Fruit fly (Drosophila melanogaster) whole organism, embryonic: ENCODE results near the gene wisp.
A peak's percentile ranks its signal among the peaks of the same experiment; 100 is the strongest.

Source experiments
- BEAF-32 ChIP-seq: fragments of 200-800 bp; sonication (Bioruptor generic); optimal IDR thresholded peaks from 3 replicates; lab custom pipeline; 2017; ENCODE audit warnings: missing biosample characterization, missing genetic modification characterization, mild to moderate bottlenecking, moderate library complexity, missing genetic modification reagents
- CG10267 ChIP-seq: fragments of 200-800 bp; sonication (Bioruptor generic); optimal IDR thresholded peaks from 2 replicates; lab custom pipeline; 2018; ENCODE audit warnings: missing biosample characterization, mild to moderate bottlenecking, missing genetic modification characterization, moderate library complexity
- CG10274 ChIP-seq: fragments of 200-800 bp; sonication (Bioruptor generic); optimal IDR thresholded peaks from 3 replicates; lab custom pipeline; 2017; ENCODE audit warnings: missing biosample characterization, mild to moderate bottlenecking, missing genetic modification characterization
- CG10565 ChIP-seq: fragments of 200-800 bp; sonication (Bioruptor generic); optimal IDR thresholded peaks from 3 replicates; lab custom pipeline; 2016; ENCODE audit warnings: missing biosample characterization, mild to moderate bottlenecking, missing genetic modification characterization
- CG13287 ChIP-seq: fragments of 200-800 bp; sonication (Bioruptor generic); IDR thresholded peaks from 2 replicates; pipeline ENCODE4 v1.3.6; 2022; ENCODE audit warnings: missing biosample characterization, missing genetic modification characterization; ENCODE audit not compliant: partially characterized antibody
- CG2712 ChIP-seq: fragments of 200-800 bp; optimal IDR thresholded peaks from 3 replicates; lab custom pipeline; 2019; ENCODE audit warnings: missing biosample characterization, mild to moderate bottlenecking, missing genetic modification characterization, moderate library complexity
- CG30020 ChIP-seq: fragments of 200-800 bp; optimal IDR thresholded peaks from 2 replicates; lab custom pipeline; 2019; ENCODE audit warnings: missing biosample characterization, mild to moderate bottlenecking, missing genetic modification characterization, moderate library complexity
- CG31365 ChIP-seq: fragments of 200-800 bp; sonication (Bioruptor generic); optimal IDR thresholded peaks from 2 replicates; lab custom pipeline; 2018; ENCODE audit warnings: missing biosample characterization, mild to moderate bottlenecking, missing genetic modification characterization
- CG32772 ChIP-seq: fragments of 200-800 bp; sonication (Bioruptor generic); IDR thresholded peaks from 2 replicates; pipeline ENCODE4 v1.3.6; 2022; ENCODE audit warnings: missing biosample characterization, missing genetic modification characterization
- CG3726 ChIP-seq: fragments of 200-800 bp; sonication (Bioruptor generic); IDR thresholded peaks from 3 replicates; pipeline ENCODE4, ENCODE4 v1.3.6; 2022; ENCODE audit warnings: missing biosample characterization, missing genetic modification characterization
- CG4360 ChIP-seq: fragments of 200-800 bp; sonication (Bioruptor generic); IDR thresholded peaks from 2 replicates; pipeline ENCODE4 v1.3.6; 2022; ENCODE audit warnings: missing biosample characterization, missing genetic modification characterization
- CG5180 ChIP-seq: fragments of 200-800 bp; sonication (Bioruptor generic); optimal IDR thresholded peaks from 3 replicates; lab custom pipeline; 2017; ENCODE audit warnings: missing biosample characterization, missing genetic modification characterization, mild to moderate bottlenecking, moderate library complexity, missing genetic modification reagents
- CG8281 ChIP-seq: fragments of 200-800 bp; sonication (Bioruptor generic); optimal IDR thresholded peaks from 2 replicates; lab custom pipeline; 2018; ENCODE audit warnings: missing biosample characterization, mild to moderate bottlenecking, missing genetic modification characterization, moderate library complexity
- Dad ChIP-seq: fragments of 200-800 bp; sonication (Bioruptor generic); optimal IDR thresholded peaks from 3 replicates; lab custom pipeline; 2016; ENCODE audit warnings: missing biosample characterization, missing genetic modification characterization
- Dll ChIP-seq: fragments of 200-800 bp; sonication (Bioruptor generic); IDR thresholded peaks from 4 replicates; pipeline ENCODE4 v1.3.6; 2022; ENCODE audit warnings: missing biosample characterization, missing genetic modification characterization; ENCODE audit not compliant: partially characterized antibody
- Dp ChIP-seq: fragments of 200-800 bp; sonication (Bioruptor generic); optimal IDR thresholded peaks from 2 replicates; lab custom pipeline; 2018; ENCODE audit warnings: missing biosample characterization, mild to moderate bottlenecking, missing genetic modification characterization, moderate library complexity
- Dref ChIP-seq: fragments of 200-800 bp; sonication (Bioruptor generic); IDR thresholded peaks from 2 replicates; pipeline ENCODE4 v1.3.6; 2022; ENCODE audit warnings: missing biosample characterization, missing genetic modification characterization
- E2f2 ChIP-seq: fragments of 200-800 bp; sonication (Bioruptor generic); IDR thresholded peaks from 2 replicates; pipeline ENCODE4 v1.3.6; 2022; ENCODE audit warnings: missing biosample characterization, missing genetic modification characterization
- Hr51 ChIP-seq, 2 experiments: fragments of 200-800 bp; sonication (Bioruptor generic); optimal IDR thresholded peaks; 2 replicates in 1 of 2; 3 replicates in 1 of 2; lab custom pipeline; 2016 to 2018; ENCODE audit warnings: missing biosample characterization in 2 of 2, missing genetic modification characterization in 2 of 2, mild to moderate bottlenecking in 1 of 2, moderate library complexity in 1 of 2
- Hsf ChIP-seq: fragments of 200-800 bp; sonication (Bioruptor generic); optimal IDR thresholded peaks from 3 replicates; lab custom pipeline; 2016; ENCODE audit warnings: missing biosample characterization, missing genetic modification characterization
- Lhr ChIP-seq: fragments of 200-800 bp; sonication (Bioruptor generic); optimal IDR thresholded peaks from 3 replicates; lab custom pipeline; 2017; ENCODE audit warnings: mild to moderate bottlenecking, missing biosample characterization, missing genetic modification reagents, missing genetic modification characterization
- Lim3 ChIP-seq: fragments of 200-800 bp; sonication (Bioruptor generic); IDR thresholded peaks from 2 replicates; pipeline ENCODE4 v1.3.6; 2022; ENCODE audit warnings: missing biosample characterization, missing genetic modification characterization
- Med ChIP-seq: fragments of 200-800 bp; sonication (Bioruptor generic); peaks from one replicate; lab custom pipeline; 2016; ENCODE audit warnings: missing biosample characterization, missing genetic modification characterization, mild to moderate bottlenecking, inconsistent platforms, moderate library complexity
- Mes4 ChIP-seq: fragments of 200-800 bp; sonication (Bioruptor generic); optimal IDR thresholded peaks from 2 replicates; lab custom pipeline; 2016; ENCODE audit warnings: missing biosample characterization, missing genetic modification characterization
- Mrtf ChIP-seq: fragments of 200-800 bp; sonication (Bioruptor generic); IDR thresholded peaks from 3 replicates; pipeline ENCODE4 v1.3.6; 2022; ENCODE audit warnings: missing biosample characterization, missing genetic modification characterization
- NfI ChIP-seq: fragments of 200-800 bp; sonication (Bioruptor generic); optimal IDR thresholded peaks from 3 replicates; lab custom pipeline; 2018; ENCODE audit warnings: missing biosample characterization, mild to moderate bottlenecking, missing genetic modification characterization, moderate library complexity
- Opbp ChIP-seq: fragments of 200-800 bp; sonication (Bioruptor generic); IDR thresholded peaks from 3 replicates; pipeline ENCODE4 v1.3.6; 2022; ENCODE audit warnings: missing biosample characterization, missing genetic modification characterization; ENCODE audit not compliant: partially characterized antibody
- Scr ChIP-seq: fragments of 200-800 bp; sonication (Bioruptor generic); IDR thresholded peaks from 2 replicates; pipeline ENCODE4 v1.3.6; 2022; ENCODE audit warnings: missing biosample characterization, missing genetic modification characterization; ENCODE audit not compliant: partially characterized antibody
- Sox100B ChIP-seq: fragments of 200-800 bp; sonication (Bioruptor generic); optimal IDR thresholded peaks from 3 replicates; lab custom pipeline; 2018; ENCODE audit warnings: missing biosample characterization, mild to moderate bottlenecking, missing genetic modification characterization
- Sry-δ ChIP-seq: fragments of 200-800 bp; sonication (Bioruptor generic); optimal IDR thresholded peaks from 2 replicates; lab custom pipeline; 2016; ENCODE audit warnings: missing biosample characterization, missing genetic modification characterization
- TFAM ChIP-seq: fragments of 200-800 bp; sonication (Bioruptor generic); optimal IDR thresholded peaks from 2 replicates; lab custom pipeline; 2017; ENCODE audit warnings: missing biosample characterization, missing genetic modification characterization, inconsistent platforms
- bigmax ChIP-seq: fragments of 200-800 bp; sonication (Bioruptor generic); optimal IDR thresholded peaks from 2 replicates; lab custom pipeline; 2018; ENCODE audit warnings: missing biosample characterization, mild to moderate bottlenecking, missing genetic modification characterization
- br ChIP-seq: fragments of >200 bp; optimal IDR thresholded peaks from 2 replicates; lab custom pipeline; 2017
- bsh ChIP-seq, 2 experiments: fragments of 200-800 bp; sonication (Bioruptor generic); optimal IDR thresholded peaks; 2 replicates each; lab custom pipeline; 2017 to 2018; ENCODE audit warnings: mild to moderate bottlenecking in 2 of 2, missing biosample characterization in 2 of 2, missing genetic modification characterization in 2 of 2, moderate library complexity in 1 of 2
- chif ChIP-seq, 2 experiments: fragments of 200-800 bp; sonication (Bioruptor generic); optimal IDR thresholded peaks; 3 replicates each; lab custom pipeline; 2016; ENCODE audit warnings: missing biosample characterization in 2 of 2, missing genetic modification characterization in 2 of 2
- chinmo ChIP-seq: fragments of 200-800 bp; sonication (Bioruptor generic); IDR thresholded peaks from 4 replicates; pipeline ENCODE4 v1.3.6; 2022; ENCODE audit warnings: missing biosample characterization, missing genetic modification characterization; ENCODE audit not compliant: partially characterized antibody
- dysf ChIP-seq: fragments of 200-800 bp; sonication (Bioruptor generic); IDR thresholded peaks from 3 replicates; pipeline ENCODE4 v1.3.6; 2022; ENCODE audit warnings: missing biosample characterization, missing genetic modification characterization
- esg ChIP-seq: fragments of 200-800 bp; sonication (Bioruptor generic); conservative IDR thresholded peaks from 2 replicates; pipeline ENCODE4 v1.3.6; 2022; ENCODE audit warnings: missing biosample characterization, missing genetic modification characterization
- gfzf ChIP-seq: fragments of 200-800 bp; sonication (Bioruptor generic); optimal IDR thresholded peaks from 2 replicates; lab custom pipeline; 2016; ENCODE audit warnings: missing biosample characterization, mild to moderate bottlenecking, missing genetic modification characterization, moderate library complexity
- mam ChIP-seq: fragments of 200-800 bp; sonication (Bioruptor generic); optimal IDR thresholded peaks from 3 replicates; lab custom pipeline; 2016; ENCODE audit warnings: missing biosample characterization, missing genetic modification characterization
- nom ChIP-seq: fragments of 200-800 bp; sonication (Bioruptor generic); optimal IDR thresholded peaks from 2 replicates; lab custom pipeline; 2017; ENCODE audit warnings: missing biosample characterization, missing genetic modification characterization, mild to moderate bottlenecking, moderate library complexity, missing genetic modification reagents
- p53 ChIP-seq: fragments of 200-800 bp; sonication (Bioruptor generic); optimal IDR thresholded peaks from 2 replicates; lab custom pipeline; 2016; ENCODE audit warnings: missing biosample characterization, missing genetic modification characterization
- pan ChIP-seq, 4 experiments: fragments of >200 bp in 3 of 4; fragments of 200-800 bp in 1 of 4; sonication (Bioruptor generic) in 1 of 4; optimal IDR thresholded peaks in 3 of 4; IDR thresholded peaks in 1 of 4; 2 replicates each; pipeline versions ENCODE4 v1.3.6 to Lab custom; 2017 to 2022; ENCODE audit warnings: missing biosample characterization in 2 of 4, missing genetic modification characterization in 2 of 4, mixed read lengths in 1 of 4
- pzg ChIP-seq: fragments of 200-800 bp; sonication (Bioruptor generic); optimal IDR thresholded peaks from 3 replicates; lab custom pipeline; 2018; ENCODE audit warnings: missing biosample characterization, mild to moderate bottlenecking, missing genetic modification characterization, moderate library complexity
- row ChIP-seq: fragments of 200-800 bp; sonication (Bioruptor generic); IDR thresholded peaks from 3 replicates; pipeline ENCODE4 v1.3.6; 2022; ENCODE audit warnings: missing biosample characterization, missing genetic modification characterization
- shn ChIP-seq: fragments of 200-800 bp; sonication (Bioruptor generic); optimal IDR thresholded peaks from 3 replicates; lab custom pipeline; 2016; ENCODE audit warnings: missing biosample characterization, missing genetic modification characterization
- vnd ChIP-seq: fragments of 200-800 bp; sonication (Bioruptor generic); IDR thresholded peaks from 3 replicates; pipeline ENCODE4 v1.3.6; 2022; ENCODE audit warnings: missing biosample characterization, missing genetic modification characterization; ENCODE audit not compliant: partially characterized antibody
- wdn ChIP-seq: fragments of 200-800 bp; sonication (Bioruptor generic); IDR thresholded peaks from 2 replicates; pipeline ENCODE4 v1.3.6; 2022; ENCODE audit warnings: missing biosample characterization, missing genetic modification characterization
- zen ChIP-seq: fragments of 200-800 bp; sonication (Bioruptor generic); optimal IDR thresholded peaks from 3 replicates; lab custom pipeline; 2018; ENCODE audit warnings: missing biosample characterization, mild to moderate bottlenecking, missing genetic modification characterization, moderate library complexity

Gene wisp

dm6 chrX:11872517-11872916 lies 21.2 kb upstream of the wisp start, which contains the start of gene BORCS5 (continued):
- TF ChIP-seq zen (tag; lab: Kevin White, UChicago) = no peak
- TF ChIP-seq CG2712 (tag; lab: Kevin White, UChicago) = no peak
- no peak for TF ChIP-seq wdn (GFP tag; lab: Robert Waterston, UW)
- 0 out of 4 replicates have a peak, but pooled peaks have one; percentile 12 for TF ChIP-seq Dll (GFP tag; lab: Robert Waterston, UW)
- TF ChIP-seq chif (GFP tag; optimal IDR thresholded peaks at IDR 0.05; lab: Kevin White, UChicago) = no peak
- no peak for TF ChIP-seq p53 (GFP tag; lab: Kevin White, UChicago)
- peak; percentile 1 for TF ChIP-seq CG10267
- peak; percentile 45 for TF ChIP-seq Dref (GFP tag; lab: Robert Waterston, UW)
- peak; percentile 43 for TF ChIP-seq Sry-δ
- TF ChIP-seq Opbp (GFP tag; lab: Robert Waterston, UW) = no peak
- peak; percentile 20 for TF ChIP-seq Dp
- no peak for TF ChIP-seq br (lab: Kevin White, UChicago)
- no peak for TF ChIP-seq bigmax (GFP tag; lab: Kevin White, UChicago)
- no peak for TF ChIP-seq CG32772 (GFP tag; lab: Robert Waterston, UW)
- peak; percentile 47 for TF ChIP-seq pzg (GFP tag; lab: Kevin White, UChicago)
- peak; percentile 72 for TF ChIP-seq row (GFP tag; lab: Robert Waterston, UW)
- TF ChIP-seq pan (optimal IDR thresholded peaks at IDR 0.05; lab: Kevin White, UChicago) = no peak
- peak in 1 of 2 experiments; percentile 7 for TF ChIP-seq pan (GFP tag; optimal IDR thresholded peaks at IDR 0.05 in 1 of 2, IDR thresholded peaks at IDR 0.05 in 1 of 2)
- no peak for TF ChIP-seq Mrtf (GFP tag; lab: Robert Waterston, UW)
- TF ChIP-seq CG31365 (tag; lab: Kevin White, UChicago) = no peak
- no peak for TF ChIP-seq shn (GFP tag; lab: Kevin White, UChicago)
- TF ChIP-seq Hsf (GFP tag; lab: Kevin White, UChicago) = peak; percentile 2
- TF ChIP-seq Med (GFP tag; lab: Kevin White, UChicago) = peak; percentile 51
- no peak for TF ChIP-seq Mes4
- no peak for TF ChIP-seq CG10565
- TF ChIP-seq nom (GFP tag; lab: Kevin White, UChicago) = no peak
- TF ChIP-seq dysf = 0 out of 3 replicates have a peak, but pooled peaks have one; percentile 15
- TF ChIP-seq vnd (GFP tag; lab: Robert Waterston, UW) = no peak
- no peak for TF ChIP-seq esg
- no peak for TF ChIP-seq CG3726 (GFP tag; lab: Robert Waterston, UW)
- TF ChIP-seq CG4360 (GFP tag; lab: Robert Waterston, UW) = no peak
- TF ChIP-seq TFAM (GFP tag; lab: Kevin White, UChicago) = no peak
- TF ChIP-seq CG13287 (GFP tag; lab: Robert Waterston, UW) = no peak
- TF ChIP-seq chinmo (GFP tag; lab: Robert Waterston, UW) = 0 out of 4 replicates have a peak, but pooled peaks have one; percentile 15
- no peak for TF ChIP-seq CG8281 (tag; lab: Kevin White, UChicago)
- TF ChIP-seq Scr (GFP tag; lab: Robert Waterston, UW) = no peak
- 0 out of 2 replicates have a peak, but pooled peaks have one; percentile 18 for TF ChIP-seq E2f2 (GFP tag; lab: Robert Waterston, UW)
- TF ChIP-seq gfzf (GFP tag; lab: Kevin White, UChicago) = peak; percentile 77
- TF ChIP-seq mam (GFP tag; lab: Kevin White, UChicago) = no peak
- TF ChIP-seq Lhr = peak; percentile 21
- peak; percentile 78 for TF ChIP-seq CG30020
- TF ChIP-seq Hr51 (GFP tag; optimal IDR thresholded peaks at IDR 0.05; lab: Kevin White, UChicago) = no peak
- TF ChIP-seq Sox100B (GFP tag; lab: Kevin White, UChicago) = no peak
- TF ChIP-seq NfI = no peak
- no peak for TF ChIP-seq CG5180 (GFP tag; lab: Kevin White, UChicago)
- no peak for TF ChIP-seq Dad (GFP tag; lab: Kevin White, UChicago)
- peak; percentile 33 for TF ChIP-seq BEAF-32 (GFP tag; lab: Kevin White, UChicago)
- TF ChIP-seq Lim3 = no peak
- peak in 1 of 2 experiments; percentile 8 for TF ChIP-seq bsh (GFP tag; optimal IDR thresholded peaks at IDR 0.05; lab: Kevin White, UChicago)
- TF ChIP-seq CG10274 (GFP tag; lab: Kevin White, UChicago) = no peak
